Worm (Caenorhabditis elegans): ENCODE measurements around the gene cnc-1.
A peak's percentile ranks its signal among the peaks of the same experiment; 100 is the strongest.

The cnc-1 gene

ce11 chrV:1471078-1471969 is 27.2 kb upstream of the cnc-1 start (continued):
- TF ChIP-seq lin-38 (GFP tag; IDR thresholded peaks at IDR 0.05), result peak; percentile 95
- peak; percentile 97 for TF ChIP-seq aha-1 (tag)
- peak; percentile 87 for TF ChIP-seq dpl-1 (GFP tag; optimal IDR thresholded peaks at IDR 0.05)
- no peak for TF ChIP-seq egl-27 (tag; optimal IDR thresholded peaks at IDR 0.05)
- TF ChIP-seq mes-2 (tag; optimal IDR thresholded peaks at IDR 0.05; ENCODE audit: poor library complexity, severe bottlenecking), result peak; percentile 77
- TF ChIP-seq vab-7 (GFP tag; IDR thresholded peaks at IDR 0.05), result peak; percentile 52; the same call in 1 of the 2 replicates
- TF ChIP-seq F10B5.3 (tag; optimal IDR thresholded peaks at IDR 0.05), result no peak
- TF ChIP-seq dmd-8 (GFP tag; IDR thresholded peaks at IDR 0.05), result no peak
- no peak for TF ChIP-seq F49E8.2 (tag; optimal IDR thresholded peaks at IDR 0.05; ENCODE audit: borderline replicate concordance)
- no peak for TF ChIP-seq duxl-1 (tag; optimal IDR thresholded peaks at IDR 0.05; ENCODE audit: poor library complexity)
- TF ChIP-seq lsy-2 (tag; optimal IDR thresholded peaks at IDR 0.05), result peak in 1 of 2 experiments; percentile 84
- no peak for TF ChIP-seq pha-4 (GFP tag; IDR thresholded peaks at IDR 0.05)
- no peak for TF ChIP-seq pha-4 (tag; optimal IDR thresholded peaks at IDR 0.05)
- no peak for TF ChIP-seq nhr-237 (tag; optimal IDR thresholded peaks at IDR 0.05)
- no peak for TF ChIP-seq T20F7.1 (GFP tag; optimal IDR thresholded peaks at IDR 0.05)
- no peak for TF ChIP-seq egl-43 (GFP tag; IDR thresholded peaks at IDR 0.05)
- no peak for TF ChIP-seq spr-3 (GFP tag; optimal IDR thresholded peaks at IDR 0.05)
- no peak for TF ChIP-seq ceh-28 (tag; optimal IDR thresholded peaks at IDR 0.05)
- peak; percentile 18 for TF ChIP-seq F37D6.2 (tag; optimal IDR thresholded peaks at IDR 0.05)
- peak; percentile 47 for TF ChIP-seq unc-130 (GFP tag; optimal IDR thresholded peaks at IDR 0.05)
- TF ChIP-seq hlh-11 (tag; optimal IDR thresholded peaks at IDR 0.05), result peak; percentile 7
- peak; percentile 53 for TF ChIP-seq nhr-6 (tag; optimal IDR thresholded peaks at IDR 0.05)
- TF ChIP-seq ztf-11 (tag; optimal IDR thresholded peaks at IDR 0.05), result no peak
- no peak for TF ChIP-seq T26A8.4 (GFP tag; IDR thresholded peaks at IDR 0.05)
- no peak for TF ChIP-seq Y48G9A.11 (GFP tag; IDR thresholded peaks at IDR 0.05)
- TF ChIP-seq zip-2 (tag; optimal IDR thresholded peaks at IDR 0.05), result no peak
- no peak for TF ChIP-seq fos-1 (tag; optimal IDR thresholded peaks at IDR 0.05)
- TF ChIP-seq zag-1 (tag; optimal IDR thresholded peaks at IDR 0.05), result no peak
- TF ChIP-seq lim-7 (GFP tag; IDR thresholded peaks at IDR 0.05), result 0 out of 2 replicates have a peak, but pooled peaks have one; percentile 41
- TF ChIP-seq aly-2 (tag; optimal IDR thresholded peaks at IDR 0.05), result no peak
- no peak for TF ChIP-seq pqm-1 (tag; optimal IDR thresholded peaks at IDR 0.05)
- no peak for TF ChIP-seq nhr-10 (tag; optimal IDR thresholded peaks at IDR 0.05)
- TF ChIP-seq hlh-30 (tag; optimal IDR thresholded peaks at IDR 0.05; ENCODE audit: insufficient read depth), result peak; percentile 17
- peak; percentile 52 for TF ChIP-seq dmd-6 (GFP tag; IDR thresholded peaks at IDR 0.05)
- TF ChIP-seq daf-8 (GFP tag; IDR thresholded peaks at IDR 0.05), result no peak
- no peak for TF ChIP-seq nhr-25 (tag; optimal IDR thresholded peaks at IDR 0.05; ENCODE audit: borderline replicate concordance, insufficient read depth)
- peak; percentile 62 for TF ChIP-seq fkh-10 (GFP tag; optimal IDR thresholded peaks at IDR 0.05)
- TF ChIP-seq gei-8 (GFP tag; optimal IDR thresholded peaks at IDR 0.05), result no peak
- no peak for TF ChIP-seq D1046.2 (GFP tag; IDR thresholded peaks at IDR 0.05)
- TF ChIP-seq mdt-29 (GFP tag; IDR thresholded peaks at IDR 0.05), result no peak
- no peak for TF ChIP-seq nhr-41 (GFP tag; IDR thresholded peaks at IDR 0.05)
- no peak for TF ChIP-seq ceh-82 (tag; optimal IDR thresholded peaks at IDR 0.05)
- peak; percentile 51 for TF ChIP-seq nhr-28 (tag; optimal IDR thresholded peaks at IDR 0.05)
- TF ChIP-seq daf-16 (GFP tag; optimal IDR thresholded peaks at IDR 0.05), result no peak
- peak; percentile 61 for TF ChIP-seq daf-16 (tag; optimal IDR thresholded peaks at IDR 0.05)
- no peak for TF ChIP-seq set-16 (GFP tag; IDR thresholded peaks at IDR 0.05)
- TF ChIP-seq tag-97 (GFP tag; IDR thresholded peaks at IDR 0.05), result no peak
- TF ChIP-seq ceh-62 (tag; optimal IDR thresholded peaks at IDR 0.05), result no peak
- no peak for TF ChIP-seq ztf-7 (tag; optimal IDR thresholded peaks at IDR 0.05)
- no peak for TF ChIP-seq ama-1 (optimal IDR thresholded peaks at IDR 0.05)
- peak; percentile 7 for TF ChIP-seq rbr-2 (tag; optimal IDR thresholded peaks at IDR 0.05)
